Worm (Caenorhabditis elegans) whole organism, L1 larva: Measurements from ENCODE around the gene smk-1.

ENCODE experiments used
- C16A3.4 ChIP-seq: fragments of 150-350 bp; optimal IDR thresholded peaks from 2 replicates; lab custom pipeline; 2014; ENCODE audit warnings: missing biosample characterization, missing genetic modification characterization
- C34B4.2 ChIP-seq: sonication (generic microtip); optimal IDR thresholded peaks from 2 replicates; lab custom pipeline; 2017; ENCODE audit warnings: mild to moderate bottlenecking, missing genetic modification characterization, missing compliant biosample characterization
- F16B12.6 ChIP-seq: fragments of 150-350 bp; optimal IDR thresholded peaks from 2 replicates; lab custom pipeline; 2014; ENCODE audit warnings: missing biosample characterization, missing genetic modification characterization
- Y116A8C.19 ChIP-seq: sonication (generic microtip); optimal IDR thresholded peaks from 2 replicates; lab custom pipeline; 2016; ENCODE audit warnings: missing compliant biosample characterization, missing genetic modification characterization, borderline replicate concordance
- aha-1 ChIP-seq: fragments of 150-350 bp; optimal IDR thresholded peaks from 2 replicates; lab custom pipeline; 2014; ENCODE audit warnings: missing biosample characterization, missing genetic modification characterization
- ama-1 ChIP-seq: fragments of 150-350 bp; optimal IDR thresholded peaks from 2 replicates; lab custom pipeline; 2014
- ceh-82 ChIP-seq, 3 experiments: fragments of 150-350 bp in 1 of 3; sonication (generic microtip) in 2 of 3; optimal IDR thresholded peaks; 2 replicates each; lab custom pipeline; 2014 to 2017; ENCODE audit warnings: missing biosample characterization in 3 of 3, missing genetic modification characterization in 3 of 3
- ceh-88 ChIP-seq: fragments of 200-800 bp; sonication (Bioruptor generic); IDR thresholded peaks from 2 replicates; pipeline ENCODE4 v1.3.6; 2022; ENCODE audit warnings: missing genetic modification characterization, missing compliant biosample characterization
- ceh-90 ChIP-seq: sonication (generic microtip); optimal IDR thresholded peaks from 2 replicates; lab custom pipeline; 2016; ENCODE audit warnings: missing genetic modification characterization, missing compliant biosample characterization
- egl-27 ChIP-seq, 2 experiments: fragments of 150-350 bp in 1 of 2; sonication (generic microtip); optimal IDR thresholded peaks; 3 replicates each; lab custom pipeline; 2017 to 2018; ENCODE audit warnings: missing biosample characterization in 2 of 2, missing genetic modification characterization in 2 of 2, missing genetic modification reagents in 2 of 2
- elt-3 ChIP-seq, 6 experiments: fragments of 150-350 bp in 1 of 6; sonication (generic microtip); optimal IDR thresholded peaks; 2 replicates each; lab custom pipeline; 2017 to 2018; ENCODE audit warnings: missing biosample characterization in 6 of 6, missing genetic modification characterization in 6 of 6, inconsistent platforms in 1 of 6
- fkh-10 ChIP-seq: sonication (generic microtip); optimal IDR thresholded peaks from 2 replicates; lab custom pipeline; 2017; ENCODE audit warnings: missing biosample characterization, missing genetic modification reagents, missing genetic modification characterization
- grh-1 ChIP-seq: fragments of 200-800 bp; sonication (Bioruptor generic); IDR thresholded peaks from 2 replicates; pipeline ENCODE4 v1.3.6; 2022; ENCODE audit warnings: missing genetic modification reagents, missing genetic modification characterization, missing compliant biosample characterization
- isw-1 ChIP-seq: fragments of 200-800 bp; sonication (Bioruptor generic); IDR thresholded peaks from 2 replicates; pipeline ENCODE4 v1.3.6; 2022; ENCODE audit warnings: missing genetic modification characterization, missing compliant biosample characterization
- lin-13 ChIP-seq: fragments of 150-350 bp; optimal IDR thresholded peaks from 2 replicates; lab custom pipeline; 2014; ENCODE audit warnings: missing biosample characterization, missing genetic modification reagents, missing genetic modification characterization
- lin-14 ChIP-seq: fragments of 200-800 bp; sonication (Bioruptor generic); optimal IDR thresholded peaks from 2 replicates; lab custom pipeline; 2018; ENCODE audit warnings: mild to moderate bottlenecking, missing genetic modification characterization, moderate library complexity, missing compliant biosample characterization
- lin-39 ChIP-seq: fragments of 150-350 bp; optimal IDR thresholded peaks from 2 replicates; lab custom pipeline; 2014; ENCODE audit warnings: missing biosample characterization, missing genetic modification reagents, missing genetic modification characterization
- lir-3 ChIP-seq: sonication (generic microtip); optimal IDR thresholded peaks from 2 replicates; lab custom pipeline; 2016; ENCODE audit warnings: mild to moderate bottlenecking, missing genetic modification characterization, moderate library complexity, missing compliant biosample characterization; ENCODE audit not compliant: poor library complexity
- mab-9 ChIP-seq: fragments of 200-800 bp; sonication (Bioruptor generic); IDR thresholded peaks from 2 replicates; pipeline ENCODE4 v1.3.6; 2022; ENCODE audit warnings: missing genetic modification reagents, missing genetic modification characterization, missing compliant biosample characterization
- mdl-1 ChIP-seq, 2 experiments: fragments of 150-350 bp; optimal IDR thresholded peaks; 2 replicates each; lab custom pipeline; 2014 to 2017; ENCODE audit warnings: missing biosample characterization in 2 of 2, missing genetic modification characterization in 2 of 2, inconsistent platforms in 1 of 2
- mef-2 ChIP-seq: fragments of 150-350 bp; optimal IDR thresholded peaks from 2 replicates; lab custom pipeline; 2014; ENCODE audit warnings: missing biosample characterization, missing genetic modification characterization
- nhr-12 ChIP-seq: sonication (generic microtip); optimal IDR thresholded peaks from 2 replicates; lab custom pipeline; 2017; ENCODE audit warnings: missing biosample characterization, missing genetic modification characterization
- nhr-20 ChIP-seq: sonication (generic microtip); optimal IDR thresholded peaks from 2 replicates; lab custom pipeline; 2016; ENCODE audit warnings: mild to moderate bottlenecking, missing genetic modification characterization, missing compliant biosample characterization
- nhr-28 ChIP-seq: fragments of 150-350 bp; optimal IDR thresholded peaks from 2 replicates; lab custom pipeline; 2014; ENCODE audit warnings: missing biosample characterization, missing genetic modification characterization
- nhr-71 ChIP-seq: sonication (generic microtip); optimal IDR thresholded peaks from 2 replicates; lab custom pipeline; 2016; ENCODE audit warnings: mild to moderate bottlenecking, missing genetic modification characterization, moderate library complexity, missing compliant biosample characterization
- nhr-85 ChIP-seq: sonication (generic microtip); peaks from one replicate; lab custom pipeline; 2016; ENCODE audit warnings: missing genetic modification characterization, inconsistent platforms, missing compliant biosample characterization
- nhr-90 ChIP-seq: sonication (generic microtip); optimal IDR thresholded peaks from 2 replicates; lab custom pipeline; 2016; ENCODE audit warnings: mild to moderate bottlenecking, missing genetic modification characterization, missing compliant biosample characterization; ENCODE audit not compliant: poor library complexity
- pag-3 ChIP-seq: sonication (generic microtip); optimal IDR thresholded peaks from 2 replicates; lab custom pipeline; 2017; ENCODE audit warnings: missing genetic modification characterization, mild to moderate bottlenecking, missing compliant biosample characterization, antibody characterized with exemption, borderline replicate concordance; ENCODE audit not compliant: insufficient read depth
- rnt-1 ChIP-seq: sonication (generic microtip); optimal IDR thresholded peaks from 2 replicates; lab custom pipeline; 2016; ENCODE audit warnings: mild to moderate bottlenecking, missing genetic modification characterization, moderate library complexity, missing compliant biosample characterization
- skn-1 ChIP-seq: fragments of 150-350 bp; optimal IDR thresholded peaks from 2 replicates; lab custom pipeline; 2014; ENCODE audit warnings: missing biosample characterization, missing genetic modification characterization
- snpc-4 ChIP-seq: fragments of 150-350 bp; optimal IDR thresholded peaks from 2 replicates; lab custom pipeline; 2014; ENCODE audit warnings: missing biosample characterization, missing genetic modification characterization
- sox-4 ChIP-seq: sonication (generic microtip); optimal IDR thresholded peaks from 2 replicates; lab custom pipeline; 2016; ENCODE audit warnings: missing genetic modification characterization, missing compliant biosample characterization
- sup-37 ChIP-seq: fragments of 200-800 bp; sonication (Bioruptor generic); optimal IDR thresholded peaks from 2 replicates; lab custom pipeline; 2018; ENCODE audit warnings: mild to moderate bottlenecking, missing genetic modification characterization, missing compliant biosample characterization
- swsn-7 ChIP-seq: sonication (generic microtip); optimal IDR thresholded peaks from 2 replicates; lab custom pipeline; 2016; ENCODE audit warnings: missing genetic modification characterization, missing compliant biosample characterization
- tbx-2 ChIP-seq: sonication (generic microtip); optimal IDR thresholded peaks from 2 replicates; lab custom pipeline; 2016; ENCODE audit warnings: missing genetic modification characterization, missing compliant biosample characterization
- unc-130 ChIP-seq: fragments of 150-350 bp; optimal IDR thresholded peaks from 2 replicates; lab custom pipeline; 2017; ENCODE audit warnings: missing biosample characterization, missing genetic modification characterization, inconsistent platforms
- unc-62 ChIP-seq: fragments of 150-350 bp; optimal IDR thresholded peaks from 2 replicates; lab custom pipeline; 2014; ENCODE audit warnings: missing biosample characterization, missing genetic modification reagents, missing genetic modification characterization
- unc-86 ChIP-seq: sonication (generic microtip); optimal IDR thresholded peaks from 2 replicates; lab custom pipeline; 2016; ENCODE audit warnings: missing genetic modification characterization, missing compliant biosample characterization
- vab-15 ChIP-seq: sonication (generic microtip); optimal IDR thresholded peaks from 2 replicates; lab custom pipeline; 2017; ENCODE audit warnings: missing genotype, mild to moderate bottlenecking, missing genetic modification characterization, missing compliant biosample characterization
- xbp-1 ChIP-seq: sonication (generic microtip); optimal IDR thresholded peaks from 2 replicates; lab custom pipeline; 2016; ENCODE audit warnings: missing genetic modification characterization, missing compliant biosample characterization
- ztf-11 ChIP-seq, 2 experiments: sonication (generic microtip); optimal IDR thresholded peaks; 2 replicates each; lab custom pipeline; 2016 to 2017; ENCODE audit warnings: missing genetic modification characterization in 2 of 2, missing biosample characterization in 1 of 2, missing compliant biosample characterization in 1 of 2
- ztf-4 ChIP-seq: fragments of 150-350 bp; optimal IDR thresholded peaks from 2 replicates; lab custom pipeline; 2014; ENCODE audit warnings: missing biosample characterization, missing genetic modification characterization

The smk-1 gene

ce11 chrV:8607353-8607850 lies at the start of gene smk-1 (continued):
- TF ChIP-seq lin-13 (no peak), nhr-85 (tag; lab: Kevin White, UChicago) (peak; percentile 77), mdl-1 (tag; optimal IDR thresholded peaks at IDR 0.05; lab: Kevin White, UChicago) (peak in 1 of 2 experiments; percentile 11), tbx-2 (tag; lab: Kevin White, UChicago) (no peak), unc-86 (tag; lab: Kevin White, UChicago) (no peak), pag-3 (tag; lab: Kevin White, UChicago) (no peak), ceh-88 (GFP tag; lab: Robert Waterston, UW) (no peak), mab-9 (GFP tag; lab: Robert Waterston, UW) (no peak), ztf-4 (tag; lab: Kevin White, UChicago) (no peak), mef-2 (tag; lab: Kevin White, UChicago) (no peak), grh-1 (GFP tag; lab: Robert Waterston, UW) (no peak), unc-130 (tag; lab: Kevin White, UChicago) (no peak), nhr-71 (tag; lab: Kevin White, UChicago) (peak; percentile 45), sox-4 (tag; lab: Kevin White, UChicago) (no peak), Y116A8C.19 (tag; lab: Kevin White, UChicago) (no peak), nhr-20 (tag; lab: Kevin White, UChicago) (peak; percentile 42), skn-1 (tag; lab: Kevin White, UChicago) (peak; percentile 16), swsn-7 (peak; percentile 3), ceh-82 (tag; optimal IDR thresholded peaks at IDR 0.05; lab: Kevin White, UChicago) (no peak), elt-3 (tag; optimal IDR thresholded peaks at IDR 0.05; lab: Kevin White, UChicago) (peak in 3 of 6 experiments; percentile 9 to 79 (median 12)), sup-37 (GFP tag; lab: Kevin White, UChicago) (no peak), ztf-11 (tag; optimal IDR thresholded peaks at IDR 0.05; lab: Kevin White, UChicago) (no peak), ceh-90 (tag; lab: Kevin White, UChicago) (no peak), nhr-28 (tag; lab: Kevin White, UChicago) (no peak), rnt-1 (tag; lab: Kevin White, UChicago) (no peak), lin-39 (no peak), vab-15 (tag; lab: Kevin White, UChicago) (no peak), ama-1 (lab: Kevin White, UChicago) (no peak), egl-27 (tag; optimal IDR thresholded peaks at IDR 0.05; lab: Kevin White, UChicago) (no peak), F16B12.6 (tag; lab: Kevin White, UChicago) (no peak), xbp-1 (tag; lab: Kevin White, UChicago) (no peak)

DNA sequence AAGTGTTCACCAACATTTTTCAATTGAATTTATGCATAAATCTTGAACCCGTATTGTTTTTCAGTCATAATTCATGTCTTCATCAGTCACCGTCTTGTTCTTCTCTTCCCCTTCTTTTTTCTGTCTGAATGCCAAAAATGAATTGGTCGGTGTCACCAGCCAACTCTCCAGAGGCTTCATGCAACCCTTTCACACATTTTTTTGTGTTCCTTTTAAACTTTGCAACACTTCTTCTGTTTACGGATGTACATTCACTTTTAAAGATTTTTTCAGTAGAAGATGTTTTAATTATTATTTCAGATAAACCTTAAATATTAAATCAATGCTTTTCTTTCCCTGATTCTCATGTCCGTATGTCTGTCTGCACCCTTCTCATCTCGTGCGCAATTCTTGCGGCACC lies 46.7 kb upstream of the smk-1 start, which contains the start of gene acr-16:
Gene acr-16 (plus strand): TSS at position 301 of the 400 bp plus-strand sequence.
- TF ChIP-seq unc-62 (GFP tag; lab: Kevin White, UChicago), result no peak
- TF ChIP-seq nhr-71 (tag; lab: Kevin White, UChicago), result no peak
- no peak for TF ChIP-seq fkh-10 (GFP tag; lab: Kevin White, UChicago)
- TF ChIP-seq isw-1 (GFP tag; lab: Robert Waterston, UW), result no peak
- no peak for TF ChIP-seq nhr-90
- no peak for TF ChIP-seq aha-1 (tag; lab: Kevin White, UChicago)
- no peak for TF ChIP-seq ceh-88 (GFP tag; lab: Robert Waterston, UW)
- no peak for TF ChIP-seq skn-1 (tag; lab: Kevin White, UChicago)
- no peak for TF ChIP-seq C34B4.2 (tag; lab: Kevin White, UChicago)
- TF ChIP-seq lir-3 (tag; lab: Kevin White, UChicago), result no peak
- TF ChIP-seq C16A3.4 (tag; lab: Kevin White, UChicago), result no peak
- TF ChIP-seq nhr-28 (tag; lab: Kevin White, UChicago), result no peak
- no peak for TF ChIP-seq sox-4 (tag; lab: Kevin White, UChicago)
- TF ChIP-seq snpc-4, result no peak
- TF ChIP-seq lin-14 (GFP tag; lab: Kevin White, UChicago), result no peak
- no peak for TF ChIP-seq nhr-12 (tag; lab: Kevin White, UChicago)
- no peak for TF ChIP-seq Y116A8C.19 (tag; lab: Kevin White, UChicago)
- no peak for TF ChIP-seq elt-3 (tag; optimal IDR thresholded peaks at IDR 0.05; lab: Kevin White, UChicago)
